Worm (Caenorhabditis elegans) whole organism, L2 larva: Measurements from ENCODE around the gene F43C9.1.
A peak's percentile ranks its signal among the peaks of the same experiment; 100 is the strongest.

ENCODE experiments used
- F13H6.1 ChIP-seq: sonication (generic microtip); optimal IDR thresholded peaks from 2 replicates; lab custom pipeline; 2016; ENCODE audit warnings: missing genetic modification characterization, missing compliant biosample characterization
- Y55F3AM.14 ChIP-seq: fragments of 200-800 bp; sonication (Bioruptor generic); optimal IDR thresholded peaks from 2 replicates; lab custom pipeline; 2018; ENCODE audit warnings: mild to moderate bottlenecking, missing genetic modification characterization, missing compliant biosample characterization
- ama-1 ChIP-seq: fragments of 150-350 bp; optimal IDR thresholded peaks from 2 replicates; lab custom pipeline; 2018; ENCODE audit warnings: inconsistent platforms
- blmp-1 ChIP-seq: sonication (generic microtip); optimal IDR thresholded peaks from 2 replicates; lab custom pipeline; 2017; ENCODE audit warnings: missing genetic modification characterization, mild to moderate bottlenecking, missing compliant biosample characterization, antibody characterized with exemption, moderate library complexity; ENCODE audit not compliant: insufficient read depth
- ceh-82 ChIP-seq: fragments of 150-350 bp; optimal IDR thresholded peaks from 2 replicates; lab custom pipeline; 2014; ENCODE audit warnings: missing biosample characterization, missing genetic modification characterization
- crh-2 ChIP-seq: sonication (generic microtip); optimal IDR thresholded peaks from 2 replicates; lab custom pipeline; 2017; ENCODE audit warnings: missing biosample characterization, missing genetic modification characterization
- dmd-4 ChIP-seq: sonication (generic microtip); optimal IDR thresholded peaks from 2 replicates; lab custom pipeline; 2017; ENCODE audit warnings: missing biosample characterization, missing genetic modification characterization
- elt-1 ChIP-seq: fragments of 150-350 bp; optimal IDR thresholded peaks from 2 replicates; lab custom pipeline; 2014; ENCODE audit warnings: missing biosample characterization, missing genetic modification characterization
- elt-3 ChIP-seq: sonication (generic microtip); optimal IDR thresholded peaks from 2 replicates; lab custom pipeline; 2017; ENCODE audit warnings: missing biosample characterization, missing genetic modification characterization
- fos-1 ChIP-seq: fragments of 150-350 bp; optimal IDR thresholded peaks from 2 replicates; lab custom pipeline; 2014; ENCODE audit warnings: missing biosample characterization, missing genetic modification characterization
- gmeb-1 ChIP-seq: fragments of 150-350 bp; optimal IDR thresholded peaks from 2 replicates; lab custom pipeline; 2014; ENCODE audit warnings: missing biosample characterization, missing genetic modification characterization
- lin-11 ChIP-seq: fragments of 150-350 bp; sonication (generic microtip); optimal IDR thresholded peaks from 2 replicates; lab custom pipeline; 2014; ENCODE audit warnings: missing biosample characterization, missing genetic modification characterization, inconsistent platforms, mixed read lengths
- lin-13 ChIP-seq: fragments of 150-350 bp; optimal IDR thresholded peaks from 2 replicates; lab custom pipeline; 2014; ENCODE audit warnings: missing biosample characterization, missing genetic modification reagents, missing genetic modification characterization
- mdl-1 ChIP-seq, 2 experiments: fragments of 150-350 bp in 1 of 2; sonication (generic microtip) in 1 of 2; optimal IDR thresholded peaks; 2 replicates each; lab custom pipeline; 2017; ENCODE audit warnings: missing biosample characterization in 2 of 2, missing genetic modification characterization in 2 of 2
- nhr-10 ChIP-seq: sonication (generic microtip); optimal IDR thresholded peaks from 2 replicates; lab custom pipeline; 2017; ENCODE audit warnings: missing biosample characterization, missing genetic modification characterization
- nhr-11 ChIP-seq: fragments of 150-350 bp; optimal IDR thresholded peaks from 2 replicates; lab custom pipeline; 2014; ENCODE audit warnings: missing biosample characterization, missing genetic modification characterization
- nhr-12 ChIP-seq: fragments of 150-350 bp; optimal IDR thresholded peaks from 2 replicates; lab custom pipeline; 2014; ENCODE audit warnings: missing biosample characterization, missing genetic modification characterization
- nhr-23 ChIP-seq: fragments of 150-350 bp; optimal IDR thresholded peaks from 2 replicates; lab custom pipeline; 2014; ENCODE audit warnings: missing biosample characterization, missing genetic modification reagents, missing genetic modification characterization
- nhr-237 ChIP-seq: fragments of 150-350 bp; optimal IDR thresholded peaks from 2 replicates; lab custom pipeline; 2014; ENCODE audit warnings: missing biosample characterization, missing genetic modification characterization
- nhr-25 ChIP-seq: fragments of 150-350 bp; sonication (generic microtip); optimal IDR thresholded peaks from 3 replicates; lab custom pipeline; 2014; ENCODE audit warnings: missing biosample characterization, missing genetic modification characterization
- nhr-6 ChIP-seq: fragments of 150-350 bp; optimal IDR thresholded peaks from 2 replicates; lab custom pipeline; 2014; ENCODE audit warnings: missing biosample characterization, missing genetic modification characterization
- peb-1 ChIP-seq: fragments of 150-350 bp; optimal IDR thresholded peaks from 2 replicates; lab custom pipeline; 2014; ENCODE audit warnings: missing biosample characterization, missing genetic modification characterization
- sem-4 ChIP-seq: fragments of 150-350 bp; optimal IDR thresholded peaks from 2 replicates; lab custom pipeline; 2014; ENCODE audit warnings: missing biosample characterization, missing genetic modification reagents, missing genetic modification characterization
- skn-1 ChIP-seq: sonication (generic microtip); optimal IDR thresholded peaks from 2 replicates; lab custom pipeline; 2017; ENCODE audit warnings: missing biosample characterization, missing genetic modification characterization
- sma-3 ChIP-seq: sonication (generic microtip); optimal IDR thresholded peaks from 2 replicates; lab custom pipeline; 2016; ENCODE audit warnings: missing genetic modification reagents, missing genetic modification characterization, missing compliant biosample characterization
- sma-9 ChIP-seq, 2 experiments: fragments of 150-350 bp in 1 of 2; sonication (generic microtip) in 1 of 2; optimal IDR thresholded peaks; 2 replicates each; lab custom pipeline; 2014 to 2016; ENCODE audit warnings: missing genetic modification characterization in 2 of 2, mild to moderate bottlenecking in 1 of 2, missing biosample characterization in 1 of 2, missing compliant biosample characterization in 1 of 2, missing genetic modification reagents in 1 of 2, moderate library complexity in 1 of 2
- snpc-4 ChIP-seq: fragments of 150-350 bp; optimal IDR thresholded peaks from 2 replicates; lab custom pipeline; 2014; ENCODE audit warnings: missing biosample characterization, missing genetic modification characterization
- unc-39 ChIP-seq: fragments of 150-350 bp; optimal IDR thresholded peaks from 2 replicates; lab custom pipeline; 2014; ENCODE audit warnings: missing biosample characterization, missing genetic modification characterization
- zag-1 ChIP-seq: fragments of 150-350 bp; optimal IDR thresholded peaks from 2 replicates; lab custom pipeline; 2014; ENCODE audit warnings: missing biosample characterization, missing genetic modification characterization
- ztf-11 ChIP-seq: sonication (generic microtip); optimal IDR thresholded peaks from 2 replicates; lab custom pipeline; 2017; ENCODE audit warnings: missing biosample characterization, missing genetic modification characterization

Gene F43C9.1

DNA sequence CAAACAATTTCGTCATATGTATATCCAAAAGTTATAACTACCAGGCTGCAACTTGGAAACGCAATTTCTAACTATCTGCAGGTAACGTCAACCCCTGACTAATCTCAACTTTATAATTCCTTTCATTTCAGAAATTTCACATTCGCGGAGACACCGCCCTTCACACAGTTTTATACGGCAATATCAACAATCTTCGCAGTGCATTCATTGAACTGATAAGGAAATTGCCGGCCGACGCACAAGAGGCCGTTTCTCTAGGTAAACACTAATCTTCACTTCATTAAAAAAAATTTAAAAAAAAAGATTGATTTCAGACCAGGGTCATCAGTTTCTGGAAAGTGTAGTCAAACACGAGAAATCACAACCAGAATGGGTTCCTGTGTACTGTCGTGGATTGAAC is 25.8 kb downstream of the F43C9.1 start:
- TF ChIP-seq sma-9 (GFP tag; optimal IDR thresholded peaks at IDR 0.05; lab: Kevin White, UChicago), result peak; percentile 43
- TF ChIP-seq sma-9 (tag; optimal IDR thresholded peaks at IDR 0.05; lab: Kevin White, UChicago), result no peak
- no peak for TF ChIP-seq blmp-1 (tag; lab: Kevin White, UChicago)
- peak; percentile 89 for TF ChIP-seq fos-1 (tag; lab: Kevin White, UChicago)
- no peak for TF ChIP-seq peb-1 (tag; lab: Kevin White, UChicago)
- TF ChIP-seq crh-2 (tag; lab: Kevin White, UChicago), result peak; percentile 39
- no peak for TF ChIP-seq dmd-4 (tag; lab: Kevin White, UChicago)
- TF ChIP-seq lin-13 (GFP tag; lab: Kevin White, UChicago), result no peak

DNA sequence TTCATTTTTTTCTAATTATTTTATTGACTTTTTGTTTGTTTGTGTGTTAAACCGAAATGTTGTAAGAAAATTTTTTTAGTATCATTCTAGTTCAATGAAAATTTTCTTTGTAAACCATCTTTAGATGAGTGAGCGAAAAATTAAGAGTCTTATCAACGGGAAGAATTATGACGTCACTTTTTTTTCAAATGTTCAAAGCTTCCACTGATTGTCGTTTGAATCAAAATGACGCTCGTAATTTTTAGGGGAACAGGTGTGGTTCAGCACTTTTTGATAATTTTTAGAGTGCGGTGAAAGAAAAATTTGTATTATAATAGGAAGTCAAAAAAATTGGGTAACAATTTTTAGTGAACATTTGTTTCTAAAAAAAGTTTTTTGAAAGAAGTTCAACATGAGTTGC is 28.5 kb downstream of the F43C9.1 start:
- TF ChIP-seq ztf-11 (tag; lab: Kevin White, UChicago) (no peak), nhr-237 (tag; lab: Kevin White, UChicago) (no peak), mdl-1 (tag; optimal IDR thresholded peaks at IDR 0.05; lab: Kevin White, UChicago) (no peak), nhr-10 (tag; lab: Kevin White, UChicago) (no peak), unc-39 (tag; lab: Kevin White, UChicago) (no peak), crh-2 (tag; lab: Kevin White, UChicago) (peak; percentile 19), gmeb-1 (tag; lab: Kevin White, UChicago) (no peak), skn-1 (tag; lab: Kevin White, UChicago) (no peak), fos-1 (tag; lab: Kevin White, UChicago) (peak; percentile 86)

DNA sequence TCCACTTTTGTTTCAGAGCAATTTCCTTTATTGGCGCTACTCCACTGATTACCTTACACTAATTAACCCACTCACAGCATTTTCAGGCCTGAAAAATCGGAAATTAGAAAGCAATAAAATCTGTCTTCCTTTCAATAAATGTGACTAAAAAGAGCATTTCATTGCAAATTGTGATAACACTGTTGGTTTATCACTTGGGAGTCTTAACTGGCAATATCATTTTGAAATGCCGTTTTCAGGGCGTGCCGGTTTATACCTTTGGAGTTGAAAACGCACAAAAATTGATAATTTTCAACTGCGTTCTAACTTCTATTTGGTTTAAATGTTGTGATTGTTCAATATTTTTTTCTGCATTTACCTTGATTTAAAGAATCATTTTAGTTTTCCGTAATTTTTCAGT is 29.2 kb downstream of the F43C9.1 start, which contains the start of gene R08E3.1:
R08E3.1 (plus strand) TSS at position 386 of the 400 bp plus-strand sequence.
- peak; percentile 9 for TF ChIP-seq crh-2 (tag; lab: Kevin White, UChicago)
- no peak for TF ChIP-seq ama-1 (lab: Kevin White, UChicago)
- TF ChIP-seq fos-1 (tag; lab: Kevin White, UChicago), result peak; percentile 92
- TF ChIP-seq, all 48 proteins: peak for 2

DNA sequence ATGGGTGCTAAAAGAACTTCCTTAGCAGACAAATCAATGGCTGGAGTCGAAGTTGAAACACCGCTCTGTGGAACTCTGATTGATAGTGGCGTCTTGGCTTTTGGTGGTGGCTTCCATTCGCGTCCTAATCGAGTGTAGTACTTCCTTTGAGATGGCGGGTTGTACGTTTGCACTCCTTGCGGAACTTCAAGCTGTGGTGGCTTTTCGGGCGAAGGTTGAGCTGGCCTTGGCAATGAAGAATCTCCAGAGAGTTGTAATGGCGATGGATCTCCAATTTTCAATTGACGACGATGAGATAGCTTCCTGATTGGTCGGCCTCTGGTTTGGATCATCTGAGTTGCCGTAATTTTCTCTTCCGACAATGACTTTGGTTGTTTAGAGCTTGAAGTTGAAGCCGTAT is 47.6 kb downstream of the F43C9.1 start:
- TF ChIP-seq ama-1 (lab: Kevin White, UChicago) (no peak), lin-11 (tag; lab: Kevin White, UChicago) (no peak), nhr-23 (tag; lab: Kevin White, UChicago) (no peak), ceh-82 (tag; lab: Kevin White, UChicago) (no peak), mdl-1 (tag; optimal IDR thresholded peaks at IDR 0.05; lab: Kevin White, UChicago) (no peak), ztf-11 (tag; lab: Kevin White, UChicago) (no peak), snpc-4 (no peak), sma-9 (GFP tag; optimal IDR thresholded peaks at IDR 0.05; lab: Kevin White, UChicago) (no peak), sma-9 (tag; optimal IDR thresholded peaks at IDR 0.05; lab: Kevin White, UChicago) (no peak), nhr-12 (no peak)

DNA sequence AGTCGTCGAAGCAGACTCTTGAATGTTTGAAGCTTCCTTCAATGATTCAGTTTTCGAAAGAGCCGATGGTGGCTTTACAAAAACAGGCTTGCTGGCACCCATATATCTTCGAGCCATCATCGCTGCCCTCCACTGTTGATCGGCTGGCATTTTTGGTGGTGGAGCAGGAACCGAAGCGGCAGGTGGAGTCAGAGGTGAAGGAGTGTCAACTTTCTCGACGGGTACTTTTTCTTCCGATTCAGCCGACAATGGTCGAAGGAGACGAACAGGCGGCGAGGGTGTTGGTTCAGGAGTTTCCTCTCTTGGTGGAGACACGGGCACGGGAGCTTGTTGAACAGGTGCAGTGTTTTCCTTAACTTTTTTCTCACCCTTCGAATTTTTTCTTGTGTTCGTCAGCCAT is 49.2 kb downstream of the F43C9.1 start:
- no peak for TF ChIP-seq F13H6.1 (tag; lab: Kevin White, UChicago)
- TF ChIP-seq elt-3 (tag; lab: Kevin White, UChicago), result no peak
- no peak for TF ChIP-seq elt-1
- TF ChIP-seq nhr-11 (tag; lab: Kevin White, UChicago), result no peak
- no peak for TF ChIP-seq sma-3 (GFP tag; lab: Kevin White, UChicago)
- TF ChIP-seq zag-1 (tag; lab: Kevin White, UChicago), result no peak
- TF ChIP-seq sem-4 (tag; lab: Kevin White, UChicago), result no peak
- TF ChIP-seq lin-11 (tag; lab: Kevin White, UChicago), result no peak
- no peak for TF ChIP-seq gmeb-1 (tag; lab: Kevin White, UChicago)
- TF ChIP-seq mdl-1 (tag; optimal IDR thresholded peaks at IDR 0.05; lab: Kevin White, UChicago), result no peak
- TF ChIP-seq, all 48 proteins: peak for 0

DNA sequence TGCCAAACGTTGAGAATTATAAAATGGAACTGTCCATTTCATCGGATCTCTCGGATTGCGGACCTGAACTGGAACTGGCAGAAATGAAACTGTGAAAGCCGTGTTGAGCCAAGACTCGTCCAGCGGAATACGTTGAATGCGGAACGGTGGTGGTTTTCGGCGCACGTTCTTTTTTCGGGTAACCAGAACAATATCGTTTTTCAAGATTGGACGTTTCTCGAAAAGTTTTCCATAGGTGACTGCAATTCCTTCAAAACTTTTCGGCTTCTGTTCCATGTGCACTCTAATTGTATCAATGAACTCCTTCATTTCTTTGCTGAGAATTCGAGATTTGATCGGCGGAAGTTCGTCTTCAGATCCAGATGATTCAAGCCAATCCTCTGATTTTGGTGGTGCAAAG is 51.7 kb downstream of the F43C9.1 start:
- TF ChIP-seq nhr-25 (tag; lab: Kevin White, UChicago) (no peak), ztf-11 (tag; lab: Kevin White, UChicago) (no peak), sma-9 (GFP tag; optimal IDR thresholded peaks at IDR 0.05; lab: Kevin White, UChicago) (no peak), sma-9 (tag; optimal IDR thresholded peaks at IDR 0.05; lab: Kevin White, UChicago) (no peak), ama-1 (lab: Kevin White, UChicago) (no peak), fos-1 (tag; lab: Kevin White, UChicago) (no peak), elt-3 (tag; lab: Kevin White, UChicago) (no peak), lin-11 (tag; lab: Kevin White, UChicago) (no peak), gmeb-1 (tag; lab: Kevin White, UChicago) (no peak), crh-2 (tag; lab: Kevin White, UChicago) (no peak), blmp-1 (tag; lab: Kevin White, UChicago) (no peak), snpc-4 (no peak), nhr-6 (tag; lab: Kevin White, UChicago) (no peak), Y55F3AM.14 (no peak), nhr-10 (tag; lab: Kevin White, UChicago) (no peak), F13H6.1 (tag; lab: Kevin White, UChicago) (no peak)
